Fruit fly (Drosophila melanogaster) whole organism, pupa: ENCODE data around the gene CG9072.
A peak's percentile ranks its signal among the peaks of the same experiment; 100 is the strongest.

Source experiments
- CG10348 ChIP-seq: fragments of 200-800 bp; sonication (Bioruptor generic); IDR thresholded peaks from 2 replicates; pipeline ENCODE4 v1.3.6; 2022; ENCODE audit warnings: missing biosample characterization, missing genetic modification characterization
- CG12605 ChIP-seq: fragments of 200-800 bp; sonication (Bioruptor generic); IDR thresholded peaks from 2 replicates; pipeline ENCODE4 v1.3.6; 2022; ENCODE audit warnings: missing biosample characterization, missing genetic modification characterization
- CG13204 ChIP-seq: fragments of 200-800 bp; sonication (Bioruptor generic); optimal IDR thresholded peaks from 2 replicates; lab custom pipeline; 2018; ENCODE audit warnings: missing biosample characterization, mild to moderate bottlenecking, missing genetic modification characterization, moderate library complexity
- CG14655 ChIP-seq: fragments of 200-800 bp; sonication (Bioruptor generic); optimal IDR thresholded peaks from 3 replicates; lab custom pipeline; 2017; ENCODE audit warnings: mild to moderate bottlenecking, missing biosample characterization, missing genetic modification reagents, missing genetic modification characterization
- CG15710 ChIP-seq: fragments of 200-800 bp; sonication (Bioruptor generic); optimal IDR thresholded peaks from 2 replicates; lab custom pipeline; 2018; ENCODE audit warnings: missing biosample characterization, mild to moderate bottlenecking, missing genetic modification characterization, moderate library complexity
- CG17806 ChIP-seq: fragments of 200-800 bp; sonication (Bioruptor generic); optimal IDR thresholded peaks from 2 replicates; lab custom pipeline; 2018; ENCODE audit warnings: missing biosample characterization, mild to moderate bottlenecking, missing genetic modification characterization, moderate library complexity
- CG32121 ChIP-seq: fragments of 200-800 bp; sonication (Bioruptor generic); IDR thresholded peaks from 2 replicates; pipeline ENCODE4 v1.3.6; 2022; ENCODE audit warnings: missing biosample characterization, missing genetic modification characterization
- CG34367 ChIP-seq: fragments of 200-800 bp; sonication (Bioruptor generic); optimal IDR thresholded peaks from 2 replicates; lab custom pipeline; 2018; ENCODE audit warnings: missing biosample characterization, mild to moderate bottlenecking, missing genetic modification characterization
- CG4496 ChIP-seq: fragments of 200-800 bp; sonication (Bioruptor generic); IDR thresholded peaks from 3 replicates; pipeline ENCODE4 v1.3.6; 2022; ENCODE audit warnings: missing biosample characterization, missing genetic modification characterization
- CG8159 ChIP-seq: fragments of 200-800 bp; sonication (Bioruptor generic); optimal IDR thresholded peaks from 3 replicates; lab custom pipeline; 2018; ENCODE audit warnings: missing biosample characterization, mild to moderate bottlenecking, missing genetic modification characterization, moderate library complexity
- CG8301 ChIP-seq: fragments of 200-800 bp; sonication (Bioruptor generic); optimal IDR thresholded peaks from 2 replicates; lab custom pipeline; 2018; ENCODE audit warnings: missing biosample characterization, mild to moderate bottlenecking, missing genetic modification characterization
- CG9948 ChIP-seq: fragments of 200-800 bp; sonication (Bioruptor generic); optimal IDR thresholded peaks from 2 replicates; lab custom pipeline; 2018; ENCODE audit warnings: missing biosample characterization, mild to moderate bottlenecking, missing genetic modification characterization, moderate library complexity
- D1 ChIP-seq: fragments of 200-800 bp; sonication (Bioruptor generic); optimal IDR thresholded peaks from 2 replicates; lab custom pipeline; 2018; ENCODE audit warnings: missing biosample characterization, mild to moderate bottlenecking, missing genetic modification characterization, moderate library complexity
- EcR ChIP-seq: fragments of 200-800 bp; sonication (Bioruptor generic); optimal IDR thresholded peaks from 3 replicates; lab custom pipeline; 2019; ENCODE audit warnings: missing biosample characterization, missing genetic modification characterization, mild to moderate bottlenecking, moderate library complexity, missing genetic modification reagents
- Ets98B ChIP-seq: fragments of 200-800 bp; sonication (Bioruptor generic); IDR thresholded peaks from 2 replicates; pipeline ENCODE4 v1.3.6; 2022; ENCODE audit warnings: missing biosample characterization, missing genetic modification characterization
- Pif1A ChIP-seq: fragments of 200-800 bp; sonication (Bioruptor generic); optimal IDR thresholded peaks from 3 replicates; lab custom pipeline; 2016; ENCODE audit warnings: missing biosample characterization, missing genetic modification characterization
- Pif1B ChIP-seq: fragments of 200-800 bp; sonication (Bioruptor generic); optimal IDR thresholded peaks from 3 replicates; lab custom pipeline; 2016; ENCODE audit warnings: missing biosample characterization, missing genetic modification characterization
- Snoo ChIP-seq: fragments of 200-800 bp; sonication (Bioruptor generic); optimal IDR thresholded peaks from 3 replicates; lab custom pipeline; 2017; ENCODE audit warnings: missing biosample characterization, mild to moderate bottlenecking, missing genetic modification characterization, inconsistent platforms
- fd96Ca ChIP-seq: fragments of 200-800 bp; sonication (Bioruptor generic); IDR thresholded peaks from 3 replicates; pipeline ENCODE4 v1.3.6; 2022; ENCODE audit warnings: missing biosample characterization, missing genetic modification characterization
- gl ChIP-seq: fragments of 200-800 bp; sonication (Bioruptor generic); optimal IDR thresholded peaks from 2 replicates; lab custom pipeline; 2018; ENCODE audit warnings: missing biosample characterization, mild to moderate bottlenecking, missing genetic modification characterization
- rn ChIP-seq: fragments of 200-800 bp; sonication (Bioruptor generic); IDR thresholded peaks from 2 replicates; pipeline ENCODE4 v1.3.6; 2022; ENCODE audit warnings: missing biosample characterization, missing genetic modification characterization

Gene CG9072

dm6 chrX:15082681-15083080, 13.2 kb downstream of the CG9072 start, which contains the start of gene CG33178:
CG33178 (plus strand) TSS chrX:15082827.
- 0 out of 3 replicates have a peak, but pooled peaks have one; percentile 39 for TF ChIP-seq CG4496 (GFP tag; lab: Robert Waterston, UW)
- no peak for TF ChIP-seq CG32121 (GFP tag; lab: Robert Waterston, UW)

- TF ChIP-seq CG10348 (GFP tag; lab: Robert Waterston, UW) = no peak
- no peak for TF ChIP-seq CG13204
- no peak for TF ChIP-seq fd96Ca (GFP tag; lab: Robert Waterston, UW)
- no peak for TF ChIP-seq gl
- TF ChIP-seq CG8159 (tag; lab: Kevin White, UChicago) = no peak
- no peak for TF ChIP-seq CG12605 (GFP tag; lab: Robert Waterston, UW)
- TF ChIP-seq rn (GFP tag; lab: Robert Waterston, UW) = no peak
- no peak for TF ChIP-seq CG8301 (tag; lab: Kevin White, UChicago)
- TF ChIP-seq CG32121 (GFP tag; lab: Robert Waterston, UW) = no peak
- no peak for TF ChIP-seq EcR (GFP tag; lab: Kevin White, UChicago)
- no peak for TF ChIP-seq Ets98B
- TF ChIP-seq Pif1B (GFP tag; lab: Kevin White, UChicago) = no peak
- no peak for TF ChIP-seq D1
- TF ChIP-seq CG9948 (tag; lab: Kevin White, UChicago) = no peak
Observed at dm6 chrX:15080780-15081402, 15.0 kb downstream of the CG9072 start, which contains the start of gene CG33177. CG33177 (plus strand) TSS chrX:15081367.

dm6 chrX:15079945-15080344, 15.9 kb downstream of the CG9072 start:
- TF ChIP-seq gl (peak; percentile 66), CG8301 (tag; lab: Kevin White, UChicago) (peak; percentile 14), CG14655 (GFP tag; lab: Kevin White, UChicago) (no peak), CG13204 (peak; percentile 67), CG10348 (GFP tag; lab: Robert Waterston, UW) (no peak), Pif1B (GFP tag; lab: Kevin White, UChicago) (peak; percentile 25), CG12605 (GFP tag; lab: Robert Waterston, UW) (peak; percentile 62), CG32121 (GFP tag; lab: Robert Waterston, UW) (no peak), Ets98B (no peak), EcR (GFP tag; lab: Kevin White, UChicago) (no peak), Snoo (no peak), CG9948 (tag; lab: Kevin White, UChicago) (no peak), CG15710 (tag; lab: Kevin White, UChicago) (peak; percentile 24), CG34367 (peak; percentile 26), CG8159 (tag; lab: Kevin White, UChicago) (no peak), CG4496 (GFP tag; lab: Robert Waterston, UW) (peak; percentile 50; the same call in 2 of the 3 replicates), D1 (no peak), rn (GFP tag; lab: Robert Waterston, UW) (no peak), CG17806 (tag; lab: Kevin White, UChicago) (no peak), Pif1A (GFP tag; lab: Kevin White, UChicago) (peak; percentile 13), fd96Ca (GFP tag; lab: Robert Waterston, UW) (no peak)

- TF ChIP-seq fd96Ca (GFP tag; lab: Robert Waterston, UW) (no peak), Pif1A (GFP tag; lab: Kevin White, UChicago) (peak; percentile 18), CG14655 (GFP tag; lab: Kevin White, UChicago) (peak; percentile 48), Pif1B (GFP tag; lab: Kevin White, UChicago) (peak; percentile 40), gl (peak; percentile 57), CG10348 (GFP tag; lab: Robert Waterston, UW) (no peak), CG13204 (peak; percentile 51), CG32121 (GFP tag; lab: Robert Waterston, UW) (no peak), Snoo (peak; percentile 31), CG17806 (tag; lab: Kevin White, UChicago) (no peak), rn (GFP tag; lab: Robert Waterston, UW) (no peak), CG12605 (GFP tag; lab: Robert Waterston, UW) (no peak), Ets98B (0 out of 2 replicates have a peak, but pooled peaks have one; percentile 9), EcR (GFP tag; lab: Kevin White, UChicago) (no peak)
Observed at dm6 chrX:15079163-15079809, 16.6 kb downstream of the CG9072 start.

dm6 chrX:15078394-15078793, 17.4 kb downstream of the CG9072 start:
- TF ChIP-seq gl (peak; percentile 46), CG17806 (tag; lab: Kevin White, UChicago) (no peak), CG13204 (no peak), CG12605 (GFP tag; lab: Robert Waterston, UW) (peak; percentile 12; the same call in 1 of the 2 replicates), CG9948 (tag; lab: Kevin White, UChicago) (no peak), CG34367 (no peak), Pif1A (GFP tag; lab: Kevin White, UChicago) (no peak), rn (GFP tag; lab: Robert Waterston, UW) (no peak), EcR (GFP tag; lab: Kevin White, UChicago) (no peak), CG8159 (tag; lab: Kevin White, UChicago) (peak; percentile 11), CG8301 (tag; lab: Kevin White, UChicago) (no peak), CG15710 (tag; lab: Kevin White, UChicago) (no peak), Ets98B (no peak), CG32121 (GFP tag; lab: Robert Waterston, UW) (no peak), Pif1B (GFP tag; lab: Kevin White, UChicago) (no peak), D1 (no peak), CG14655 (GFP tag; lab: Kevin White, UChicago) (no peak), CG10348 (GFP tag; lab: Robert Waterston, UW) (no peak), fd96Ca (GFP tag; lab: Robert Waterston, UW) (no peak), CG4496 (GFP tag; lab: Robert Waterston, UW) (no peak), Snoo (no peak)
